Fruit fly (Drosophila melanogaster): Measurements from ENCODE around the gene okr.
A peak's percentile ranks its signal among the peaks of the same experiment; 100 is the strongest.

The okr gene

DNA sequence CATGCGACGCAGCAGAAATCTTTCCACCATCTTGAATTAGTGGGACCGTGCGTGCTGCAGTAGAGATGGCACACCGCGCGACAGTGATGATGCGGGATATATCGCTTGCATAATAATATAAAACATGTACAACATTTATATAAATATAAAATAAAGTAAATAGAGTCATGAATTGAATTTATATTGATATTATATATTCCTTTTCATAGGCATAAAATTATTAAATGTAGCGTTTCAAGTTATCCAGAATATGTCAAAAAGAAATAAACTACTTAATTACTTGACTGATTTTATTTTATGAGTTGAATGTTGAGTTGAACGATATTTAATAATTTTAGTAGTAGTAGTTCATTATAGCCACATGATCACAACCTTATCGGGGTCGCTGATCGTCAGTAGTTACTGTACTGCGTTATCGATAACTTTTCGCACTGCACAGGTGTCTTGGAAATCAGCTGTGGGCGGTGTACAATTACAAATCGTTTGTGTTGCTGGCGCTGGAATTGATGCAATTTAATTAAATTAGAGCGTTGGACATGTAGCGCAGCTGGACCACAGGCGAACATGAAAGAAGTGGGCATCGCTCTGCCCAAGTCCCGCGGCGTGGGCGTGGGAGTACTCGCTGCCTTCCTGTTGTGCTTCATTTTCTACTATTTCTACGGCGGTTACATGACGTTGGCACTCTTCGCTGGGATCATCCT, 4.7 kb downstream of the okr start, which contains the start of the genes Chd1 and Bem46 (continued):
- TF ChIP-seq lz (GFP tag; optimal IDR thresholded peaks at IDR 0.05) (peak; percentile 84), CG3919 (GFP tag; optimal IDR thresholded peaks at IDR 0.05) (no peak), CG34406 (GFP tag; optimal IDR thresholded peaks at IDR 0.05) (peak; percentile 83), cyc (GFP tag; optimal IDR thresholded peaks at IDR 0.05) (peak; percentile 85), CG7368 (GFP tag; optimal IDR thresholded peaks at IDR 0.05) (no peak), fkh (GFP tag; optimal IDR thresholded peaks at IDR 0.05) (no peak), CG6792 (GFP tag; optimal IDR thresholded peaks at IDR 0.05) (peak; percentile 82), Hr39 (GFP tag; optimal IDR thresholded peaks at IDR 0.05) (no peak), net (GFP tag; optimal IDR thresholded peaks at IDR 0.05) (no peak), Ets96B (tag; optimal IDR thresholded peaks at IDR 0.05) (peak; percentile 78), Sox14 (GFP tag; optimal IDR thresholded peaks at IDR 0.05) (no peak), CG9139 (GFP tag; optimal IDR thresholded peaks at IDR 0.05) (no peak), Sox15 (GFP tag; optimal IDR thresholded peaks at IDR 0.05) (peak; percentile 90), CG4318 (GFP tag; optimal IDR thresholded peaks at IDR 0.05) (no peak), ss (GFP tag; optimal IDR thresholded peaks at IDR 0.05) (no peak), CG15336 (GFP tag; IDR thresholded peaks at IDR 0.05) (peak; percentile 67), acj6 (GFP tag; optimal IDR thresholded peaks at IDR 0.05) (peak; percentile 88), spab (GFP tag; optimal IDR thresholded peaks at IDR 0.05) (no peak)

DNA sequence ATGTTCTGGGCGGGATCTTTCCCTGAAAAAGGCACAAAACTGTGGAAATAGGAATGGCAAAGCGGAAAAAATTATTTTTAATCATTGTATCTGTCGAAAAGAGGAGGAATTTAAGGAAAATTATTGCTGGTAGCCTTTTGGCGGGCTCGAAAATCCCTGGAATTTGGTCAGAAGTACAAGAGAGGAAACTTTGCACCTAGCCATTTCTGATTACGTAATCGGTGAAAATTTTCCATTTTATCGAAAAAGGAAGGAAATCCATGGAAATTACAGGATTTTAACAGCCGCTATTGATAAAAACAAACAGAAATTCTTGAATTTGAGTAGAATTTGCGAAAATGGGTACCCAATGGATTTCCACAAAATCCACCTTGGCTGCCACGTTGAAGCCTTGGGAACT, 5.8 kb downstream of the okr start:
- TF ChIP-seq CG8632 (GFP tag; optimal IDR thresholded peaks at IDR 0.05), result no peak
- TF ChIP-seq Hr39 (GFP tag; optimal IDR thresholded peaks at IDR 0.05), result no peak
- TF ChIP-seq CG32006 (GFP tag; optimal IDR thresholded peaks at IDR 0.05), result no peak
- TF ChIP-seq CG11902 (GFP tag; optimal IDR thresholded peaks at IDR 0.05), result no peak
- TF ChIP-seq dsx (GFP tag; optimal IDR thresholded peaks at IDR 0.05; ENCODE audit: poor library complexity, severe bottlenecking), result no peak
- TF ChIP-seq fkh (GFP tag; optimal IDR thresholded peaks at IDR 0.05), result no peak
- no peak for TF ChIP-seq dac (GFP tag; optimal IDR thresholded peaks at IDR 0.05)
- no peak for TF ChIP-seq CG6854 (GFP tag; optimal IDR thresholded peaks at IDR 0.05)
- no peak for TF ChIP-seq salr (GFP tag; optimal IDR thresholded peaks at IDR 0.05)
- no peak for TF ChIP-seq CG8319 (GFP tag; optimal IDR thresholded peaks at IDR 0.05)
- TF ChIP-seq Blimp-1 (GFP tag; optimal IDR thresholded peaks at IDR 0.05), result no peak
- TF ChIP-seq svp (GFP tag), result no peak
- no peak for TF ChIP-seq fd59A (GFP tag; optimal IDR thresholded peaks at IDR 0.05)
- TF ChIP-seq Eip78C (GFP tag), result no peak

DNA sequence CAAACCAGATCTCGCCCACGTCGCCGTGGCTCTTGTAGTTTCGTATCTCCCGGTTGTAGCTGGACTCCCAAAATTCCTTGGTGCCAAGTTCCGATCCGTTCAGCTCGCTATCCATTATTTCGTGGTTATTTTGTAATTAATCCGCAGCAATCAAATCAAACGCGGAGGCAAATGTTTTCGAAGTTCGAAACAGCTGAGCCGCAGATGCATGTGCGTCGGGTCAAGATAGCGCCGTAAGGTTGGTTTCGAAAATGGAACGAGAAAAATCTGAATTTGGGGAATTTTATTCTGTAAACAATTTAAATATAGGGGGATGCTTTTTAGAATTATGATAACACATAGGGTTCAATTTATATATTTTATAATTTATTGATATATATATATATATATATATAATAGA, 13.5 kb downstream of the okr start, which contains the start of gene CG9643:
TSS of gene CG9643 (minus strand) at position 198 of the 400 bp plus-strand sequence.
- TF ChIP-seq Sox102F (GFP tag; optimal IDR thresholded peaks at IDR 0.05) (no peak), Eip78C (GFP tag) (no peak), CG11902 (GFP tag; optimal IDR thresholded peaks at IDR 0.05) (no peak), OdsH (GFP tag; optimal IDR thresholded peaks at IDR 0.05) (no peak), CG1621 (tag; optimal IDR thresholded peaks at IDR 0.05) (no peak), Sox15 (GFP tag; optimal IDR thresholded peaks at IDR 0.05) (no peak), Hr38 (GFP tag; optimal IDR thresholded peaks at IDR 0.05) (no peak), CG16779 (tag; optimal IDR thresholded peaks at IDR 0.05) (no peak), Eip75B (GFP tag; optimal IDR thresholded peaks at IDR 0.05) (no peak), Gug (GFP tag; IDR thresholded peaks at IDR 0.05) (no peak), pdm3 (GFP tag; optimal IDR thresholded peaks at IDR 0.05) (no peak), CG6163 (GFP tag; IDR thresholded peaks at IDR 0.05) (no peak), eg (GFP tag; IDR thresholded peaks at IDR 0.05) (no peak), acj6 (GFP tag; optimal IDR thresholded peaks at IDR 0.05) (no peak), Eip93F (GFP tag; optimal IDR thresholded peaks at IDR 0.05) (no peak), salr (GFP tag; optimal IDR thresholded peaks at IDR 0.05) (no peak)
